Comparison of ENCODE assay signal across 2 worm cellular contexts in genomic region chrIV:1040537-1040936, ce11.
TF ChIP-seq lines count a peak whose summit lies in the region.

No protein-coding gene starts in this region.

TF ChIP-seq in whole organism, L4 larva, 104 proteins besides CTCF, POLR2A, EP300 and RAD21:
- TF ChIP-seq aly-2 (tag; optimal IDR thresholded peaks at IDR 0.05; lab: Kevin White, UChicago), result no peak
- peak; percentile 84 for TF ChIP-seq lin-38 (GFP tag; IDR thresholded peaks at IDR 0.05; lab: Robert Waterston, UW)
- no peak for TF ChIP-seq daf-8 (GFP tag; IDR thresholded peaks at IDR 0.05; lab: Robert Waterston, UW)

TF ChIP-seq in whole organism, young adult, 124 proteins besides CTCF, POLR2A, EP300 and RAD21:
- TF ChIP-seq madf-6 (GFP tag; IDR thresholded peaks at IDR 0.05; lab: Robert Waterston, UW) (no peak), mcd-1 (GFP tag; IDR thresholded peaks at IDR 0.05; lab: Robert Waterston, UW) (peak; percentile 67)
